Fruit fly (Drosophila melanogaster) whole organism, pupa: ENCODE data around the gene CG15533.

Experiments used
- CG10348 ChIP-seq: fragments of 200-800 bp; sonication (Bioruptor generic); IDR thresholded peaks from 2 replicates; pipeline ENCODE4 v1.3.6; 2022; ENCODE audit warnings: missing biosample characterization, missing genetic modification characterization
- CG12605 ChIP-seq: fragments of 200-800 bp; sonication (Bioruptor generic); IDR thresholded peaks from 2 replicates; pipeline ENCODE4 v1.3.6; 2022; ENCODE audit warnings: missing biosample characterization, missing genetic modification characterization
- CG13204 ChIP-seq: fragments of 200-800 bp; sonication (Bioruptor generic); optimal IDR thresholded peaks from 2 replicates; lab custom pipeline; 2018; ENCODE audit warnings: missing biosample characterization, mild to moderate bottlenecking, missing genetic modification characterization, moderate library complexity
- CG14655 ChIP-seq: fragments of 200-800 bp; sonication (Bioruptor generic); optimal IDR thresholded peaks from 3 replicates; lab custom pipeline; 2017; ENCODE audit warnings: mild to moderate bottlenecking, missing biosample characterization, missing genetic modification reagents, missing genetic modification characterization
- CG15710 ChIP-seq: fragments of 200-800 bp; sonication (Bioruptor generic); optimal IDR thresholded peaks from 2 replicates; lab custom pipeline; 2018; ENCODE audit warnings: missing biosample characterization, mild to moderate bottlenecking, missing genetic modification characterization, moderate library complexity
- CG17806 ChIP-seq: fragments of 200-800 bp; sonication (Bioruptor generic); optimal IDR thresholded peaks from 2 replicates; lab custom pipeline; 2018; ENCODE audit warnings: missing biosample characterization, mild to moderate bottlenecking, missing genetic modification characterization, moderate library complexity
- CG32121 ChIP-seq: fragments of 200-800 bp; sonication (Bioruptor generic); IDR thresholded peaks from 2 replicates; pipeline ENCODE4 v1.3.6; 2022; ENCODE audit warnings: missing biosample characterization, missing genetic modification characterization
- CG34367 ChIP-seq: fragments of 200-800 bp; sonication (Bioruptor generic); optimal IDR thresholded peaks from 2 replicates; lab custom pipeline; 2018; ENCODE audit warnings: missing biosample characterization, mild to moderate bottlenecking, missing genetic modification characterization
- CG4496 ChIP-seq: fragments of 200-800 bp; sonication (Bioruptor generic); IDR thresholded peaks from 3 replicates; pipeline ENCODE4 v1.3.6; 2022; ENCODE audit warnings: missing biosample characterization, missing genetic modification characterization
- CG8159 ChIP-seq: fragments of 200-800 bp; sonication (Bioruptor generic); optimal IDR thresholded peaks from 3 replicates; lab custom pipeline; 2018; ENCODE audit warnings: missing biosample characterization, mild to moderate bottlenecking, missing genetic modification characterization, moderate library complexity
- CG8301 ChIP-seq: fragments of 200-800 bp; sonication (Bioruptor generic); optimal IDR thresholded peaks from 2 replicates; lab custom pipeline; 2018; ENCODE audit warnings: missing biosample characterization, mild to moderate bottlenecking, missing genetic modification characterization
- CG9948 ChIP-seq: fragments of 200-800 bp; sonication (Bioruptor generic); optimal IDR thresholded peaks from 2 replicates; lab custom pipeline; 2018; ENCODE audit warnings: missing biosample characterization, mild to moderate bottlenecking, missing genetic modification characterization, moderate library complexity
- D1 ChIP-seq: fragments of 200-800 bp; sonication (Bioruptor generic); optimal IDR thresholded peaks from 2 replicates; lab custom pipeline; 2018; ENCODE audit warnings: missing biosample characterization, mild to moderate bottlenecking, missing genetic modification characterization, moderate library complexity
- EcR ChIP-seq: fragments of 200-800 bp; sonication (Bioruptor generic); optimal IDR thresholded peaks from 3 replicates; lab custom pipeline; 2019; ENCODE audit warnings: missing biosample characterization, missing genetic modification characterization, mild to moderate bottlenecking, moderate library complexity, missing genetic modification reagents
- Ets98B ChIP-seq: fragments of 200-800 bp; sonication (Bioruptor generic); IDR thresholded peaks from 2 replicates; pipeline ENCODE4 v1.3.6; 2022; ENCODE audit warnings: missing biosample characterization, missing genetic modification characterization
- Pif1A ChIP-seq: fragments of 200-800 bp; sonication (Bioruptor generic); optimal IDR thresholded peaks from 3 replicates; lab custom pipeline; 2016; ENCODE audit warnings: missing biosample characterization, missing genetic modification characterization
- Pif1B ChIP-seq: fragments of 200-800 bp; sonication (Bioruptor generic); optimal IDR thresholded peaks from 3 replicates; lab custom pipeline; 2016; ENCODE audit warnings: missing biosample characterization, missing genetic modification characterization
- Snoo ChIP-seq: fragments of 200-800 bp; sonication (Bioruptor generic); optimal IDR thresholded peaks from 3 replicates; lab custom pipeline; 2017; ENCODE audit warnings: missing biosample characterization, mild to moderate bottlenecking, missing genetic modification characterization, inconsistent platforms
- fd96Ca ChIP-seq: fragments of 200-800 bp; sonication (Bioruptor generic); IDR thresholded peaks from 3 replicates; pipeline ENCODE4 v1.3.6; 2022; ENCODE audit warnings: missing biosample characterization, missing genetic modification characterization
- gl ChIP-seq: fragments of 200-800 bp; sonication (Bioruptor generic); optimal IDR thresholded peaks from 2 replicates; lab custom pipeline; 2018; ENCODE audit warnings: missing biosample characterization, mild to moderate bottlenecking, missing genetic modification characterization
- rn ChIP-seq: fragments of 200-800 bp; sonication (Bioruptor generic); IDR thresholded peaks from 2 replicates; pipeline ENCODE4 v1.3.6; 2022; ENCODE audit warnings: missing biosample characterization, missing genetic modification characterization

Gene CG15533

DNA sequence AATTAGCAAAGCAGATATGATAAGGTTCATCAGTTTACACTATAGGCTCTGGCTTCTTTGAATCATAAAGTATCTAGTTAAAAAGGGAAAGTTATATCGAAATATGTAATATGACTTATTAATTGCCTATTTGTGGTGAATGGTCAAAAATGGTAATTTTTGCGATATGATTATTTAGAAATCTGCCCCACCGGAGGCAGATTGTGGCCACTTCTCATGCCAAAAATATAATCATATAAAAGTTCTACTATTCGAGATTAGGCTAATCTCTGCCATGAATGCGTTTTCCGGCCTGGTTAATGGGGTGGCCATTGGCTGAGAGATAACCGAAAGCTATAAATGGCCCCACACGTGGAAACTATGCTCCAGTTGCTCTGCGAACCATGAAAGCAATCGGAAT, at the start of gene CG15533:
Gene CG15533, plus strand, starts transcription at position 362 of the 400 bp plus-strand sequence.
- no peak for TF ChIP-seq CG4496 (GFP tag; lab: Robert Waterston, UW)
- TF ChIP-seq CG13204 (GFP tag; lab: Kevin White, UChicago): no peak

DNA sequence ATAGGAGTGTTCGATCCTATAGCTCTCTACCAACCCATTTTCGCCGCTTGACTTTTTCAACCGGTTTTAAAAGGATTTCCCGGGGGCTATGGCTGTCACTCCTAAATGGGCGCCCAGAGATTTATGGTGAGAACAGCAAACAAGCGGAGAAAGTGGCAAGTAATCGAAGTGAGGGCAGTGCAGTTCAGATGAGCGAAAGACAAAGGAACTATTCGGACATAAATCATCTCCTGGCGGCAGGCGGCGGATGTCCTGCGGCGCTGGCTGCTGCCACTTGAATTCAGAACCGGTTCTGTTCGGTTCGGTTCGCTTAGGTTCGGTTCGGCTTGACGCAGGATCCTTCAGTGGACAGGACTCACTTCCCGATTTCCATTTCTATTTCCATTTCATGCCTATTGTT, 45.4 kb upstream of the CG15533 start:
- TF ChIP-seq CG8301 (no peak), Ets98B (GFP tag; lab: Robert Waterston, UW) (no peak), CG34367 (no peak), CG14655 (GFP tag; lab: Kevin White, UChicago) (no peak), D1 (tag; lab: Kevin White, UChicago) (no peak), Snoo (no peak), CG13204 (GFP tag; lab: Kevin White, UChicago) (no peak), CG4496 (GFP tag; lab: Robert Waterston, UW) (no peak), CG8159 (tag; lab: Kevin White, UChicago) (no peak), CG12605 (GFP tag; lab: Robert Waterston, UW) (no peak)
- TF ChIP-seq, all 21 proteins: peak for 0

DNA sequence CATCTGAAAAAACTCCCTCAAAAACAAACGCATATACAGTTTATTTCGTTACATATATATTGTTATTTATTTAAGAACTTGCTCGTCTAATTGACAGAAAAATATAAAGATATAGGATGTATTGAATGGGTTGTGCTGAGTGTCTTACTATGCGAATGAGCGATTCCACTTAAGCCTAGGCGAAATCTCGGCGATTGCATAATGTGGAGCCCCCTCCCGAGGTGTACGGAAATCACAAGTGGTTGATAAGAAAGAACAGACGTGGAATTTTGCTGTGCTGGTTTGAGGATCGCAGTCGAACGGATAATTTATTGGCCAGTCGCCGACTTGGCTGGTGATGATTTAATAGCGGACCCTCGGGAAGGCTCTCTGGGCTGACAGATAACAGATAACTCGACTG, 43.1 kb upstream of the CG15533 start:
- no peak for TF ChIP-seq CG9948 (tag; lab: Kevin White, UChicago)
- TF ChIP-seq rn (GFP tag; lab: Robert Waterston, UW): no peak
- no peak for TF ChIP-seq CG34367
- no peak for TF ChIP-seq CG8159 (tag; lab: Kevin White, UChicago)
- no peak for TF ChIP-seq Ets98B (GFP tag; lab: Robert Waterston, UW)
- TF ChIP-seq D1 (tag; lab: Kevin White, UChicago): no peak
- no peak for TF ChIP-seq CG13204 (GFP tag; lab: Kevin White, UChicago)
- TF ChIP-seq CG12605 (GFP tag; lab: Robert Waterston, UW): no peak
- TF ChIP-seq CG15710 (tag; lab: Kevin White, UChicago): no peak
- TF ChIP-seq gl: no peak
- TF ChIP-seq CG10348: no peak
- TF ChIP-seq Pif1A: no peak
- no peak for TF ChIP-seq CG17806 (tag; lab: Kevin White, UChicago)
- no peak for TF ChIP-seq CG4496 (GFP tag; lab: Robert Waterston, UW)
- no peak for TF ChIP-seq Pif1B (GFP tag; lab: Kevin White, UChicago)
- no peak for TF ChIP-seq CG8301
- TF ChIP-seq EcR (GFP tag; lab: Kevin White, UChicago): no peak

DNA sequence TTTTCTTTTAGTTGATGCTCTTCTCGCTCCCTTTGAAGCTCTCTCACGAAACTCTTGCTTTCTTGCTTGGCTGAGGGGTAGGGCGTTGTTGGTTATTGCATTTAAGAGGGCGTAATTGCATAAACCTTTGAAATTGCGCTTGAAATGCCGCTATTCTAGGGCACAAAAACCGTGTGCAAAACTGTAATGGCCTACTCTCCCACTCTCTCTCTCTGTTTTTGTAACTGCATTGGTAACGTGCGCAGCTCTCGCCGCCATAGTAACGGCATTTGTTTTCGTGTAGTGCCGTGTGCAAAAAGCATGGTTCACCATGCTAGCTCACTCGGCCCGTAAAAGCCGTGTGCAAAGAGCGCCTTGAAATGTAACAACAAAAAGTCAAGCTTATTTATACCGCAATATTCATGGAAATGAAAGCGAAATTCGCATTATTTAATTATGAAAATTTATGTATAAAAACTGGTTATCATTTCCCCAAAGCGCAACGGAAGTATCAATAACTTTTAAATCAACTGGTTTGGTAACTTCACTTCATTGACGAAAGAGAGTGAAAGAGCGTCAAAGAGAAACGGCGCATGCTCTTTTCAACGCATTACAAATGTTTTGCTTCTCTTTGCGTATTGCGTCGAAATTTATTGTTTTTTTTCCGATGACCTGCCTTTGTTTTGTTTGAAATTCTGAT, 41.7 kb upstream of the CG15533 start:
- peak; percentile 55 for TF ChIP-seq Pif1B (GFP tag; lab: Kevin White, UChicago)
- peak; percentile 34 for TF ChIP-seq Pif1A
- no peak for TF ChIP-seq CG14655 (GFP tag; lab: Kevin White, UChicago)
- TF ChIP-seq EcR (GFP tag; lab: Kevin White, UChicago): peak; percentile 35
- TF ChIP-seq CG8159 (tag; lab: Kevin White, UChicago): peak; percentile 15
- TF ChIP-seq fd96Ca (GFP tag; lab: Robert Waterston, UW): no peak
- TF ChIP-seq Ets98B (GFP tag; lab: Robert Waterston, UW): peak; percentile 46
- TF ChIP-seq CG17806 (tag; lab: Kevin White, UChicago): no peak
- TF ChIP-seq gl: no peak
- peak; percentile 89 for TF ChIP-seq CG4496 (GFP tag; lab: Robert Waterston, UW)

DNA sequence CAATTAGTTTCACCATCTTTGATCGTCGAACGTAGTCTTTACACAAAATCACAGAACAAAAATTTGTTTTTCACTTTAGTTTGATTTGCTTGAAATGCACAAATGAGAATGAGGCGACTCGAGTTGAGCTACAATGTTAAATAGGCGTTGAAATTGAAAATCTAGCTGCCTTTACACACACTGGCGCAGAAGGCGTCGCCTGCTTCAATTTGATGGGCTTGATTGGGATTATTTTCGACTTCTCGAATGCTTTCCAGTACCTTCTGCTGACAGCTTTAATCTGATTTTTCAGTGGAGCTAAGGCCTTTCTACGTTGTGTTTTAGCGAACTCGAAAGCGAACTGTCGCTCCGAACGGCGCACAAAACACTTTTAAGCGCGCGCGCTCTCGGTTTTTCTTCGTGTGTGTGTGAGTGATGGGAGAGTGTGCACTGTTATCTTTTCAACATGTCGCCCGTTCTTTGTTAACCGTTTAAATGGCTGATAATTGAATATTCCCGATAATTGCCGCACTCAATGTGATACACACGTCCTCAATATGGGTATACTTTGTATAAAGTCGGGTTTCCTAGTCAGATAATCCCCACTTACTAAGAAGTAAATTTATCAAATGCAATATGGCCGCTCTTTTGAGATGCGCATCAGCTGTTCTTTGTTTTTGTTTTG, 41.0 kb upstream of the CG15533 start, which contains the start of the genes Fer2LCH and Fer1HCH:
Gene Fer2LCH, plus strand, starts transcription at position 290 of the 664 bp plus-strand sequence.
Gene Fer1HCH, minus strand, starts transcription at position 664 of the 664 bp plus-strand sequence.
- TF ChIP-seq D1 (tag; lab: Kevin White, UChicago): no peak
- no peak for TF ChIP-seq CG32121
- peak; percentile 17; the same call in 1 of the 2 replicates for TF ChIP-seq Ets98B (GFP tag; lab: Robert Waterston, UW)
- no peak for TF ChIP-seq Pif1B (GFP tag; lab: Kevin White, UChicago)
- TF ChIP-seq CG8301: no peak
- no peak for TF ChIP-seq EcR (GFP tag; lab: Kevin White, UChicago)
- no peak for TF ChIP-seq CG14655 (GFP tag; lab: Kevin White, UChicago)
- no peak for TF ChIP-seq Snoo
- TF ChIP-seq fd96Ca (GFP tag; lab: Robert Waterston, UW): no peak
- no peak for TF ChIP-seq Pif1A
- TF ChIP-seq CG13204 (GFP tag; lab: Kevin White, UChicago): no peak
- no peak for TF ChIP-seq CG34367
- TF ChIP-seq CG4496 (GFP tag; lab: Robert Waterston, UW): peak; percentile 44; the same call in 1 of the 3 replicates
- no peak for TF ChIP-seq CG10348
- TF ChIP-seq CG12605 (GFP tag; lab: Robert Waterston, UW): 0 out of 2 replicates have a peak, but pooled peaks have one; percentile 6
- TF ChIP-seq CG9948 (tag; lab: Kevin White, UChicago): no peak
- no peak for TF ChIP-seq CG17806 (tag; lab: Kevin White, UChicago)
- no peak for TF ChIP-seq gl
- TF ChIP-seq rn (GFP tag; lab: Robert Waterston, UW): no peak
- TF ChIP-seq CG15710 (tag; lab: Kevin White, UChicago): no peak
- no peak for TF ChIP-seq CG8159 (tag; lab: Kevin White, UChicago)
